Fruit fly (Drosophila melanogaster): ENCODE results near the gene CG46281.

CG46281 gene

DNA sequence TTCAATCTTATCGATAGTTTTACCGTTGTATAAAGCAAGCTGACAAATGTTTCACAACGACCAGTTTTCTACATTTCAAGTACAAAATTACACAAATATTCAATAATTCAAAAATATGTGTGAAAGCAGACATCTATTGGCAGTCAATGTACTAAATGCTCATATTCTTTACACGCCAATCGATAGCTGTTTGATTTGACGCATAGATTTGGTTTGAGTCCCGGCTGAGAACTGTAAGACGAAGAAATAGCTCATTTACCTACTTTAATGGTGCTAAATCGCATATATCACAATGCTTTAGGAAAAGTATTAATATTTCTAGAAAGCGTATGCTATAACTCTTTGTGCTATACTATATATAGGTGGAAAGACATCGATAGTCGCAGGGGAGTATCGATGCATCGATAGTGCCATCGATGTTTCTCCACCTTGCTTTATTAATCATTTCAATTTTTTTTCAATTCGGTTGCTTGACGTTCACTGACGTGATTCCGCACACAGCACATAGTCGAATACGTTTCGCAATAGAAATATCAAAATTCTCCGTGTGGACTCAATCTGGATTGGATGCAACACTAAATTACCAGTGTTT is 49.4 kb downstream of the CG46281 start, which contains the start of gene Paip2 (continued):
- TF ChIP-seq CG6765 (GFP tag; optimal IDR thresholded peaks at IDR 0.05) (no peak), CG3995 (GFP tag; optimal IDR thresholded peaks at IDR 0.05) (peak; percentile 4), CG7963 (GFP tag; IDR thresholded peaks at IDR 0.05; ENCODE audit: partially characterized antibody) (peak; percentile 94), CG8388 (GFP tag; optimal IDR thresholded peaks at IDR 0.05) (no peak), Nf-YC (tag; optimal IDR thresholded peaks at IDR 0.05) (peak; percentile 32), CG11560 (tag; IDR thresholded peaks at IDR 0.05) (peak; percentile 61; the same call in 2 of the 3 replicates), CG13424 (tag; optimal IDR thresholded peaks at IDR 0.05) (peak; percentile 10), tx (GFP tag; optimal IDR thresholded peaks at IDR 0.05) (no peak), grn (GFP tag; optimal IDR thresholded peaks at IDR 0.05) (peak; percentile 68), mld (GFP tag; IDR thresholded peaks at IDR 0.05; ENCODE audit: partially characterized antibody) (peak; percentile 93), knrl (GFP tag; IDR thresholded peaks at IDR 0.05; ENCODE audit: partially characterized antibody) (peak; percentile 99), sug (tag; optimal IDR thresholded peaks at IDR 0.05) (peak; percentile 52), CG12769 (tag; optimal IDR thresholded peaks at IDR 0.05) (peak; percentile 24), twi (tag; optimal IDR thresholded peaks at IDR 0.05) (peak; percentile 12), CG9797 (GFP tag; optimal IDR thresholded peaks at IDR 0.05) (peak; percentile 43), MESR4 (GFP tag; optimal IDR thresholded peaks at IDR 0.05) (peak; percentile 78), Ets65A (GFP tag) (peak; percentile 92), nmo (GFP tag; optimal IDR thresholded peaks at IDR 0.05) (peak; percentile 71), CG12391 (tag; optimal IDR thresholded peaks at IDR 0.05) (peak; percentile 40), Hr39 (optimal IDR thresholded peaks at IDR 0.05) (no peak), nerfin-1 (tag; optimal IDR thresholded peaks at IDR 0.05) (peak; percentile 31), CG3838 (GFP tag; optimal IDR thresholded peaks at IDR 0.05) (peak; percentile 39), CG33213 (GFP tag; optimal IDR thresholded peaks at IDR 0.05) (peak; percentile 6), Asciz (GFP tag; optimal IDR thresholded peaks at IDR 0.05) (no peak), CG13894 (tag; optimal IDR thresholded peaks at IDR 0.05) (peak; percentile 21), usp (GFP tag; optimal IDR thresholded peaks at IDR 0.05) (no peak), CG8290 (GFP tag; optimal IDR thresholded peaks at IDR 0.05) (no peak), CG8290 (tag; optimal IDR thresholded peaks at IDR 0.05) (peak in 1 of 2 experiments; percentile 38), inv (GFP tag; IDR thresholded peaks at IDR 0.05; ENCODE audit: partially characterized antibody) (peak; percentile 98)

Data from whole organism, embryonic.